Worm (Caenorhabditis elegans): ENCODE results near the gene C11E4.7.

DNA sequence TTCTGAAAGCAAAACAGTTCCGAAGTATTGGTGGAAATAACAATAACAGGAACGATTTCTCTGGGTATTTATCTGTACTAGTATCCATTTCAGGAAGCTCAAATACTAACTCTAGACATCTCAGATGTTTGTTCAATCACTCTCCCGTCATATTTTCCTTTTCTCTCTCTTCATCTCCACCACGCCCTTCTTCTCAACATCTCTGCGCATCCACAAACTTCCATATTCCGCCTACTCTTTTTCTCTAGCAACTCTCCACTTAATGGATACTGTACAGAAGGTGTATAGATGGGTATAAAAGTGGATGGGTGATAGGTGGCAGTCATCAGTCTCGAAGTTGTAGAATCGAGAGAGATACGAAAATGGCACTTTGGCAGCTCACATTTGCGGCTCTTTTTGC lies 32.7 kb upstream of the C11E4.7 start, which contains the start of gene gpx-5:
- TF ChIP-seq elt-3 (tag; optimal IDR thresholded peaks at IDR 0.05) = no peak
- no peak for TF ChIP-seq lin-39 (tag; optimal IDR thresholded peaks at IDR 0.05)

Data from whole organism, L3 larva.